Worm (Caenorhabditis elegans): ENCODE data around the gene R07A4.2.

ce11 chrX:10766123-10766622, 19.9 kb upstream of the R07A4.2 start:
- TF ChIP-seq klf-2 (GFP tag; conservative IDR thresholded peaks at IDR 0.05) (no peak), tab-1 (GFP tag; IDR thresholded peaks at IDR 0.05) (0 out of 2 replicates have a peak, but pooled peaks have one; percentile 28), flt-1 (GFP tag; IDR thresholded peaks at IDR 0.05) (peak; percentile 64; the same call in 1 of the 2 replicates), ref-1 (GFP tag; conservative IDR thresholded peaks at IDR 0.05) (no peak), ztf-29 (GFP tag; IDR thresholded peaks at IDR 0.05) (no peak), T22C8.4 (GFP tag; IDR thresholded peaks at IDR 0.05) (no peak), ztf-23 (GFP tag; IDR thresholded peaks at IDR 0.05) (no peak)

Data from whole organism, midembryonic.